Fruit fly (Drosophila melanogaster): ENCODE data around the gene CG42828.
A peak's percentile ranks its signal among the peaks of the same experiment; 100 is the strongest.

CG42828 gene

DNA sequence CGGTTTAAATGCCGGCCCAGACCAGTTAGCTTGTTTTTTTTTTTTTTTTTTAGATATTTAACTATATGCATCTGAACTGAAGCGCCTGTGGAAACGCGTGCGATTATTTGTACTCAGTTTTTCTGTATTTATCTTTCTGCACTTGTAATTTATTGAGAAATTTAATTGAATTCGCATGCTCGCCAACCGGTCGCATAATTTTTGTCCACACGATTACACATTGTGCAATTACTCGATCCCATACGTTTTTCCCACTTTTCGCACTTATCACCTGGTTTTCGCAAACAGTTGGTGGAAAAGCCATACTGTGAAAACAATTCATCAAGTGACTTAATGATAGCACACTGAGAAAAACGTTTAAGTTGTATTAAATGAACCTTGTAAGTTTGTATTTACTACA is 879 bp upstream of the CG42828 start, which contains the start of gene CG42827:
Gene CG42827, plus strand, starts transcription at position 301 of the 400 bp plus-strand sequence.
- no peak for TF ChIP-seq D1 (tag; optimal IDR thresholded peaks at IDR 0.05)
- no peak for TF ChIP-seq CG15710 (tag; optimal IDR thresholded peaks at IDR 0.05)
- TF ChIP-seq CG8159 (tag; optimal IDR thresholded peaks at IDR 0.05): no peak
- TF ChIP-seq EcR (GFP tag; optimal IDR thresholded peaks at IDR 0.05): no peak
- no peak for TF ChIP-seq CG12605 (GFP tag; IDR thresholded peaks at IDR 0.05)
- no peak for TF ChIP-seq CG32121 (GFP tag; IDR thresholded peaks at IDR 0.05)
- no peak for TF ChIP-seq CG34367 (tag; optimal IDR thresholded peaks at IDR 0.05)
- no peak for TF ChIP-seq Pif1B (GFP tag; optimal IDR thresholded peaks at IDR 0.05)
- TF ChIP-seq rn (GFP tag; IDR thresholded peaks at IDR 0.05): no peak
- TF ChIP-seq CG9948 (tag; optimal IDR thresholded peaks at IDR 0.05): no peak
- no peak for TF ChIP-seq CG17806 (tag; optimal IDR thresholded peaks at IDR 0.05)
- no peak for TF ChIP-seq CG4496 (GFP tag; IDR thresholded peaks at IDR 0.05)
- TF ChIP-seq Ets98B (GFP tag; IDR thresholded peaks at IDR 0.05): no peak
- TF ChIP-seq CG8301 (tag; optimal IDR thresholded peaks at IDR 0.05): no peak
- no peak for TF ChIP-seq CG14655 (GFP tag; optimal IDR thresholded peaks at IDR 0.05)

dm6 chr3R:23374290-23374689 is 787 bp downstream of the CG42828 start:
- TF ChIP-seq Pif1A (GFP tag; optimal IDR thresholded peaks at IDR 0.05): peak; percentile 76
- TF ChIP-seq Ets98B (GFP tag; IDR thresholded peaks at IDR 0.05): peak; percentile 84
- TF ChIP-seq CG32121 (GFP tag; IDR thresholded peaks at IDR 0.05): peak; percentile 89
- peak; percentile 19 for TF ChIP-seq CG8301 (tag; optimal IDR thresholded peaks at IDR 0.05)
- TF ChIP-seq EcR (GFP tag; optimal IDR thresholded peaks at IDR 0.05): no peak
- peak; percentile 22 for TF ChIP-seq CG8159 (tag; optimal IDR thresholded peaks at IDR 0.05)
- TF ChIP-seq D1 (tag; optimal IDR thresholded peaks at IDR 0.05): no peak
- peak; percentile 46 for TF ChIP-seq gl (tag; optimal IDR thresholded peaks at IDR 0.05)
- TF ChIP-seq Pif1B (GFP tag; optimal IDR thresholded peaks at IDR 0.05): peak; percentile 51
- peak; percentile 74; the same call in 2 of the 3 replicates for TF ChIP-seq fd96Ca (GFP tag; IDR thresholded peaks at IDR 0.05)
- peak; percentile 23 for TF ChIP-seq CG13204 (GFP tag; optimal IDR thresholded peaks at IDR 0.05)
- TF ChIP-seq CG10348 (GFP tag; IDR thresholded peaks at IDR 0.05): no peak
- no peak for TF ChIP-seq CG9948 (tag; optimal IDR thresholded peaks at IDR 0.05)
- TF ChIP-seq CG4496 (GFP tag; IDR thresholded peaks at IDR 0.05): peak; percentile 87
- TF ChIP-seq CG14655 (GFP tag; optimal IDR thresholded peaks at IDR 0.05): peak; percentile 30
- TF ChIP-seq CG17806 (tag; optimal IDR thresholded peaks at IDR 0.05): peak; percentile 20
- peak; percentile 10 for TF ChIP-seq CG15710 (tag; optimal IDR thresholded peaks at IDR 0.05)
- peak; percentile 51 for TF ChIP-seq rn (GFP tag; IDR thresholded peaks at IDR 0.05)
- no peak for TF ChIP-seq CG34367 (tag; optimal IDR thresholded peaks at IDR 0.05)
- peak; percentile 57 for TF ChIP-seq Snoo (tag; optimal IDR thresholded peaks at IDR 0.05)
- TF ChIP-seq CG12605 (GFP tag; IDR thresholded peaks at IDR 0.05): peak; percentile 81

- no peak for TF ChIP-seq CG12605 (GFP tag; IDR thresholded peaks at IDR 0.05)
- TF ChIP-seq fd96Ca (GFP tag; IDR thresholded peaks at IDR 0.05): 0 out of 3 replicates have a peak, but pooled peaks have one; percentile 28
- TF ChIP-seq CG14655 (GFP tag; optimal IDR thresholded peaks at IDR 0.05): no peak
Measured at dm6 chr3R:23377288-23377687, 3.8 kb downstream of the CG42828 start.

DNA sequence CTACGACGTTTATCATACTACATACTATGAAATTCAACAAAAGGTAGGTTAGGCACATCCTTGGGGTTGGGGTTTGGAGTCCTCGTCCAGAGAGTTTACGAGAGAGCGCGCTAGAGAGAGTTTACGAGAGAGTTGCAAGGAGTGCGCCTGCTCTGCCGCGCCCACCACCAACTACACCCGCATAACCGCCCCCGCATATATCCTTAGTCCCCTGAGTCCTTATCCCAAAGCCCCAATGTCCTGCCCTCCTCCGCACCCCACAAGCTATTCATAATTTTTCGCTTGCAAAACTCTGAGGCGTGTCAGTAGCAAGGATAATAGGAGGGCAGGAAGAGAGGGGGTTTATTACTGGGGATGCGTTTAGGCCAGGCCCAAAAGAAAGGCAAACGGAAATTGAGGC is 10.2 kb downstream of the CG42828 start:
- TF ChIP-seq CG10348 (GFP tag; IDR thresholded peaks at IDR 0.05) (no peak), CG4496 (GFP tag; IDR thresholded peaks at IDR 0.05) (0 out of 3 replicates have a peak, but pooled peaks have one; percentile 38)

DNA sequence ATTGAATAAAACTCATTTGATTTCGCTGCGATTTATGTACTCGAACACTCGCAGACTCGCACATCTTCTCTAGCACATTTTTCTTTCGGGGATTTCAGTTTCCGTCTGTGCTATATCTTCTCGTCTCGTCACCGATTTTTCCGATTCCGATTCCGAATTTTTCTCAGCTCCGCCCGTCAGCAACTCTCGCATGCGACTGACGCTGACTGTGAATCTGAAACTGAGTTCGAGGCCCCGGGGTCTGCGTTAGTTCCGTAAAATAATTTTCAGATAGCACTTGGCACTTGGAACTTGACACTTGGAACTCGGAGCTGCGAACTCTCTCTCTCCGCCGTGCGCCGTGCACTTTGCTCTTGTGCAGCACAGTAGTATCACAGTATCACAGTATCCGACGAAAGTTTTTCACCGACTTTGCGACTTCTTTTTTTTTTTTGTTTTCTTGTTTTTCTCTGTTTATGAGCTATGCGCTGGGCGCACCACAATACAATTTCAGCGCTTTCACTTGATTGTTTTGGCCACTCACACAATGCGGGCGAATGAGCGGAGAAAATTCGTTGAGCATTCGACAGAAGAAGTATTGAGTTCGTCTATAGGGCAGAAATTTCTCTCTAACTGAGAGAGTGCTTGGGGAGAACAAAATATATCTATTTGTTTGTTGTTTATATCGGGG is 11.2 kb downstream of the CG42828 start, which contains the start of gene CG4393:
Gene CG4393, minus strand, starts transcription at position 187 of the 670 bp plus-strand sequence.
- TF ChIP-seq CG9948 (tag; optimal IDR thresholded peaks at IDR 0.05): no peak
- peak; percentile 16 for TF ChIP-seq CG15710 (tag; optimal IDR thresholded peaks at IDR 0.05)
- peak; percentile 39; the same call in 1 of the 2 replicates for TF ChIP-seq CG32121 (GFP tag; IDR thresholded peaks at IDR 0.05)
- peak; percentile 13 for TF ChIP-seq CG34367 (tag; optimal IDR thresholded peaks at IDR 0.05)
- TF ChIP-seq EcR (GFP tag; optimal IDR thresholded peaks at IDR 0.05): no peak
- peak; percentile 38 for TF ChIP-seq Pif1B (GFP tag; optimal IDR thresholded peaks at IDR 0.05)
- TF ChIP-seq Snoo (tag; optimal IDR thresholded peaks at IDR 0.05): no peak
- peak; percentile 53; the same call in 2 of the 3 replicates for TF ChIP-seq fd96Ca (GFP tag; IDR thresholded peaks at IDR 0.05)
- peak; percentile 60 for TF ChIP-seq CG14655 (GFP tag; optimal IDR thresholded peaks at IDR 0.05)
- TF ChIP-seq CG8159 (tag; optimal IDR thresholded peaks at IDR 0.05): peak; percentile 0
- peak; percentile 31 for TF ChIP-seq gl (tag; optimal IDR thresholded peaks at IDR 0.05)
- no peak for TF ChIP-seq rn (GFP tag; IDR thresholded peaks at IDR 0.05)
- peak; percentile 52 for TF ChIP-seq Pif1A (GFP tag; optimal IDR thresholded peaks at IDR 0.05)
- TF ChIP-seq CG12605 (GFP tag; IDR thresholded peaks at IDR 0.05): peak; percentile 57; the same call in 1 of the 2 replicates
- TF ChIP-seq CG10348 (GFP tag; IDR thresholded peaks at IDR 0.05): no peak
- TF ChIP-seq CG13204 (GFP tag; optimal IDR thresholded peaks at IDR 0.05): peak; percentile 12
- TF ChIP-seq CG17806 (tag; optimal IDR thresholded peaks at IDR 0.05): no peak
- peak; percentile 41 for TF ChIP-seq CG8301 (tag; optimal IDR thresholded peaks at IDR 0.05)
- TF ChIP-seq CG4496 (GFP tag; IDR thresholded peaks at IDR 0.05): peak; percentile 45; the same call in 1 of the 3 replicates
- no peak for TF ChIP-seq D1 (tag; optimal IDR thresholded peaks at IDR 0.05)
- TF ChIP-seq Ets98B (GFP tag; IDR thresholded peaks at IDR 0.05): peak; percentile 55

DNA sequence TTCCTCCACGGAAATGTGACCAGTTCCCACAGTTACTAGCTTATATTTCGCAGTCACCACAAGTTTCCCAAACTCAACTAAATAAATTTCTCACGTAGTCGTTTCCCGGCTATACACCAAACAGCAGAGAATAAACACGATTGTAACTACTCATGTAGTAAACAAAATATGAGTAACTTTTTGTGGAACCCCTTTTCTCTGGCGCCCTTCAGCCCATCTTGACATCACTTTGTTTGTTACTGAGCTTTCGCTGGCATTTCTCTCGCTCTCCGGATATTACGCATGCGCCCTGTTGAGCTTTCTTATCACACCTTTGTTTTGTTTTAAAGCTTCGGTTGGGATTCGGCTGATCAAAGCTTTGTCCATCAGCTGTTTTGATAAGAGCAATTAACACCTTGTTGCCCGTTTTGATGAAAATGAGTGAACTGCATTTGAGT is 12.5 kb downstream of the CG42828 start:
- no peak for TF ChIP-seq CG13204 (GFP tag; optimal IDR thresholded peaks at IDR 0.05)
- no peak for TF ChIP-seq CG14655 (GFP tag; optimal IDR thresholded peaks at IDR 0.05)
- peak; percentile 13 for TF ChIP-seq Pif1A (GFP tag; optimal IDR thresholded peaks at IDR 0.05)
- TF ChIP-seq CG12605 (GFP tag; IDR thresholded peaks at IDR 0.05): no peak
- TF ChIP-seq CG34367 (tag; optimal IDR thresholded peaks at IDR 0.05): no peak
- TF ChIP-seq CG10348 (GFP tag; IDR thresholded peaks at IDR 0.05): no peak
